Fruit fly (Drosophila melanogaster): Measurements from ENCODE around the gene Scgdelta.

Gene Scgdelta

dm6 chrX:1695529-1696410, 58.1 kb downstream of the Scgdelta start, which contains the start of gene a6 (continued):
- TF ChIP-seq Doc3 (GFP tag; IDR thresholded peaks at IDR 0.05; ENCODE audit: partially characterized antibody) (peak; percentile 79), Dref (GFP tag; IDR thresholded peaks at IDR 0.05) (peak; percentile 98), amos (GFP tag; IDR thresholded peaks at IDR 0.05; ENCODE audit: partially characterized antibody) (peak; percentile 87), CG2129 (GFP tag; IDR thresholded peaks at IDR 0.05; ENCODE audit: partially characterized antibody) (peak; percentile 54), CG30431 (GFP tag; optimal IDR thresholded peaks at IDR 0.05) (no peak), Fer1 (GFP tag; optimal IDR thresholded peaks at IDR 0.05) (peak; percentile 14), CG15514 (GFP tag; optimal IDR thresholded peaks at IDR 0.05) (peak; percentile 59), CG17359 (tag; optimal IDR thresholded peaks at IDR 0.05) (no peak), CG7271 (tag; optimal IDR thresholded peaks at IDR 0.05) (no peak), unc-4 (GFP tag; IDR thresholded peaks at IDR 0.05; ENCODE audit: partially characterized antibody) (peak; percentile 90), BEAF-32 (GFP tag; optimal IDR thresholded peaks at IDR 0.05) (peak; percentile 80), YL-1 (GFP tag; optimal IDR thresholded peaks at IDR 0.05) (peak; percentile 54), fd96Cb (tag; optimal IDR thresholded peaks at IDR 0.05) (no peak), lab (GFP tag; optimal IDR thresholded peaks at IDR 0.05) (no peak), CG16813 (GFP tag; IDR thresholded peaks at IDR 0.05; ENCODE audit: partially characterized antibody) (peak; percentile 88), CG7963 (GFP tag; IDR thresholded peaks at IDR 0.05; ENCODE audit: partially characterized antibody) (peak; percentile 94), Scr (GFP tag; IDR thresholded peaks at IDR 0.05; ENCODE audit: partially characterized antibody) (peak; percentile 82), Dll (GFP tag; IDR thresholded peaks at IDR 0.05; ENCODE audit: partially characterized antibody) (peak; percentile 88)

DNA sequence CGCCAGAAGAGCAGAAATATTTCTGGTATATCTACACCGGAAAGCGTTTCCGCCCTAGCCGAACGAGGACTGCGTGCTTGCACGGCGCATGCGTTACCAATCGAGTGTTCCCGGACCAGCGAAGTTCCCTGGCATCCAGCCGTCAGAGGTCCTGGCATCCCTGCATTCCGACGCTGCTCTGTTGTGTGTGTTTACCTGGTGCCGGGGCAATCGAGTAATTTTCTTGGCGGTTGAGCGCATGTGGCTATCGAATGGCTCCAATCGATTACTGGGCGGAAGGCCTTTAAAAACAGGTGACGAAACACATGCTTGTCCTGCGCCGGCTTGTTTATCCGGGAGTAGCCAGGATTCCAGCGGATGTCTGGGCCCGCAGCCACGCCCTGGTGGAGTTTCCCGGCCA, 61.3 kb downstream of the Scgdelta start, which contains the start of gene CG32809:
CG32809 (minus strand) TSS at position 216 of the 400 bp plus-strand sequence.
- TF ChIP-seq CG6683 (GFP tag; optimal IDR thresholded peaks at IDR 0.05) (no peak), CG31441 (GFP tag; IDR thresholded peaks at IDR 0.05) (no peak), grn (GFP tag; optimal IDR thresholded peaks at IDR 0.05) (no peak), crp (GFP tag; optimal IDR thresholded peaks at IDR 0.05) (peak in 1 of 2 experiments; percentile 49), vfl (GFP tag; optimal IDR thresholded peaks at IDR 0.05) (no peak), CG13296 (GFP tag; optimal IDR thresholded peaks at IDR 0.05) (no peak), Bgb (GFP tag; IDR thresholded peaks at IDR 0.05; ENCODE audit: partially characterized antibody) (peak; percentile 50; the same call in 1 of the 2 replicates), gcm2 (GFP tag; optimal IDR thresholded peaks at IDR 0.05) (no peak), nmo (GFP tag; optimal IDR thresholded peaks at IDR 0.05) (peak; percentile 15), CG32767 (GFP tag; IDR thresholded peaks at IDR 0.05) (peak; percentile 23; the same call in 1 of the 2 replicates), CG17186 (GFP tag; optimal IDR thresholded peaks at IDR 0.05) (peak; percentile 11), CG15514 (GFP tag; optimal IDR thresholded peaks at IDR 0.05) (peak; percentile 90), pzg (GFP tag; optimal IDR thresholded peaks at IDR 0.05) (peak; percentile 58), NK7.1 (GFP tag; optimal IDR thresholded peaks at IDR 0.05) (no peak), sens-2 (GFP tag; IDR thresholded peaks at IDR 0.05) (no peak), HLH4C (GFP tag; IDR thresholded peaks at IDR 0.05; ENCODE audit: partially characterized antibody) (peak; percentile 23; the same call in 1 of the 3 replicates), CG10654 (GFP tag; optimal IDR thresholded peaks at IDR 0.05) (no peak), Deaf1 (tag; optimal IDR thresholded peaks at IDR 0.05) (peak; percentile 41), Scr (GFP tag; IDR thresholded peaks at IDR 0.05; ENCODE audit: partially characterized antibody) (0 out of 2 replicates have a peak, but pooled peaks have one; percentile 11), Dll (GFP tag; IDR thresholded peaks at IDR 0.05; ENCODE audit: partially characterized antibody) (0 out of 4 replicates have a peak, but pooled peaks have one; percentile 14), CG17912 (GFP tag; optimal IDR thresholded peaks at IDR 0.05) (no peak), MBD-R2 (GFP tag; IDR thresholded peaks at IDR 0.05) (0 out of 2 replicates have a peak, but pooled peaks have one; percentile 24), CG6791 (GFP tag; IDR thresholded peaks at IDR 0.05; ENCODE audit: partially characterized antibody) (peak; percentile 59; the same call in 2 of the 3 replicates), kah (GFP tag; optimal IDR thresholded peaks at IDR 0.05) (no peak), Opbp (GFP tag; IDR thresholded peaks at IDR 0.05; ENCODE audit: partially characterized antibody) (0 out of 3 replicates have a peak, but pooled peaks have one; percentile 28), Sry-δ (GFP tag; optimal IDR thresholded peaks at IDR 0.05) (peak; percentile 25), E2f2 (GFP tag; IDR thresholded peaks at IDR 0.05) (peak; percentile 59; the same call in 1 of the 2 replicates), sd (tag; optimal IDR thresholded peaks at IDR 0.05) (peak; percentile 60), scrt (GFP tag; optimal IDR thresholded peaks at IDR 0.05) (no peak)

All from whole organism, embryonic.